Worm (Caenorhabditis elegans): ENCODE measurements around the gene hpo-38.

DNA sequence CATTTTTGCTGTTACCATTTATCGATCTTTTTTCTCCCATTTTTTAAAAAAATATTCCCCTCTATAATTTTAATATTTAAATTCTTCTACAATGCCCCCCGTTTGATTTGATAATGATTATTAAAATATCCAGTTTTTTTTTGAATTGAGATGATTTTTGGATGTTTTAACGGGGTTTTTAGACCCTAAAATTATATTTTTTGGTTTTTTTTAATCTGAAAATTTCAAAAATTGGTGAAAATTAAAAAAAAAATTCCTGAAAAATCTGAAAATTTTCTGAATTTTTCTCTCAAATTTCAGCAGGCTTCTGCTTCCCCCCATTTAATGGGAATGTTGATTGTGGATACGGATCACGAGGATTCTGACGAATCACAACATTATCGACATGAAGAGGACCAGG lies 24.0 kb downstream of the hpo-38 start, which contains the start of gene Y50D7A.3:
- TF ChIP-seq him-1 (tag; optimal IDR thresholded peaks at IDR 0.05) (no peak), W03F9.2 (tag; optimal IDR thresholded peaks at IDR 0.05) (no peak), dao-5 (tag; optimal IDR thresholded peaks at IDR 0.05) (no peak)

Measured in whole organism, L4/young adult.